Fruit fly (Drosophila melanogaster): ENCODE data around the gene CG10561.
A peak's percentile ranks its signal among the peaks of the same experiment; 100 is the strongest.

The CG10561 gene

DNA sequence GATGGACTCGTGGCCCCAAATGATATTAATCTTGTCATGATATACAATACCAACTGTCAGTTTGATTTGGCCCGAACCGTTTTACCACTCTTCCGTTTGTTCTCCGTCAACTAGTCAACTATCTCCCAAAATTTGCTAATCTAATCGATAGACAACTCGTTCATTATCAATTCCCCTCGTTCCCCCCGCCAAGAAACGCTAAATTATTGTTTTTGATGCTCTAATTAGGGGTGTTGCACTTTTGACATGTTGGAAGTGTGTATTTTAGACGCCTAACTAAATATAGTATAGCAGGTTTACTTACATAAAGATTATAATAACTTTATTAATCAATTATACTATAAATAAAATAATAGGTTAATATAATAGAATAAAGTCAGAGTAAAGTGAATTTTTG lies 49.8 kb downstream of the CG10561 start (continued):
- TF ChIP-seq abd-A (tag; optimal IDR thresholded peaks at IDR 0.05) (no peak), Gsc (GFP tag; IDR thresholded peaks at IDR 0.05) (no peak), CG4730 (GFP tag; IDR thresholded peaks at IDR 0.05) (no peak), CG30403 (GFP tag; optimal IDR thresholded peaks at IDR 0.05) (no peak), CG14050 (GFP tag; IDR thresholded peaks at IDR 0.05) (no peak), Sox102F (GFP tag; optimal IDR thresholded peaks at IDR 0.05) (no peak), CG2712 (tag; optimal IDR thresholded peaks at IDR 0.05) (peak; percentile 4), CG34376 (GFP tag; optimal IDR thresholded peaks at IDR 0.05) (no peak), CG7987 (GFP tag; optimal IDR thresholded peaks at IDR 0.05) (no peak), ara (GFP tag; IDR thresholded peaks at IDR 0.05) (no peak), pfk (GFP tag; optimal IDR thresholded peaks at IDR 0.05) (no peak), ken (GFP tag; IDR thresholded peaks at IDR 0.05) (no peak), cas (GFP tag; IDR thresholded peaks at IDR 0.05) (no peak), crol (GFP tag; IDR thresholded peaks at IDR 0.05) (peak; percentile 45), chm (GFP tag; IDR thresholded peaks at IDR 0.05) (no peak), Chrac-16 (GFP tag; optimal IDR thresholded peaks at IDR 0.05) (no peak), ac (GFP tag; optimal IDR thresholded peaks at IDR 0.05) (no peak), CG2678 (tag; optimal IDR thresholded peaks at IDR 0.05) (peak; percentile 36), CG4282 (GFP tag; optimal IDR thresholded peaks at IDR 0.05) (no peak), CG9797 (GFP tag; optimal IDR thresholded peaks at IDR 0.05) (no peak), GATAe (GFP tag; conservative IDR thresholded peaks at IDR 0.05) (peak; percentile 84), CTCF (GFP tag; optimal IDR thresholded peaks at IDR 0.05) (no peak), Spps (tag; optimal IDR thresholded peaks at IDR 0.05) (peak; percentile 29), D19A (tag; optimal IDR thresholded peaks at IDR 0.05) (peak; percentile 96), dati (GFP tag; IDR thresholded peaks at IDR 0.05) (no peak), CG11398 (GFP tag; optimal IDR thresholded peaks at IDR 0.05) (no peak), CG11093 (GFP tag; IDR thresholded peaks at IDR 0.05) (no peak), Sox100B (GFP tag; optimal IDR thresholded peaks at IDR 0.05) (peak; percentile 42), Six4 (GFP tag; optimal IDR thresholded peaks at IDR 0.05) (no peak), HLH3B (GFP tag; IDR thresholded peaks at IDR 0.05) (no peak), al (GFP tag; IDR thresholded peaks at IDR 0.05) (no peak), CG8388 (GFP tag; optimal IDR thresholded peaks at IDR 0.05) (peak; percentile 30), da (GFP tag; optimal IDR thresholded peaks at IDR 0.05) (no peak), CG15514 (GFP tag; optimal IDR thresholded peaks at IDR 0.05) (no peak), CG31224 (GFP tag; IDR thresholded peaks at IDR 0.05) (no peak), CG31441 (GFP tag; IDR thresholded peaks at IDR 0.05) (0 out of 2 replicates have a peak, but pooled peaks have one; percentile 19), fd96Cb (tag; optimal IDR thresholded peaks at IDR 0.05) (peak; percentile 22), aop (GFP tag; IDR thresholded peaks at IDR 0.05) (no peak), CG16779 (GFP tag; IDR thresholded peaks at IDR 0.05) (no peak), Pdp1 (GFP tag; optimal IDR thresholded peaks at IDR 0.05) (no peak)

DNA sequence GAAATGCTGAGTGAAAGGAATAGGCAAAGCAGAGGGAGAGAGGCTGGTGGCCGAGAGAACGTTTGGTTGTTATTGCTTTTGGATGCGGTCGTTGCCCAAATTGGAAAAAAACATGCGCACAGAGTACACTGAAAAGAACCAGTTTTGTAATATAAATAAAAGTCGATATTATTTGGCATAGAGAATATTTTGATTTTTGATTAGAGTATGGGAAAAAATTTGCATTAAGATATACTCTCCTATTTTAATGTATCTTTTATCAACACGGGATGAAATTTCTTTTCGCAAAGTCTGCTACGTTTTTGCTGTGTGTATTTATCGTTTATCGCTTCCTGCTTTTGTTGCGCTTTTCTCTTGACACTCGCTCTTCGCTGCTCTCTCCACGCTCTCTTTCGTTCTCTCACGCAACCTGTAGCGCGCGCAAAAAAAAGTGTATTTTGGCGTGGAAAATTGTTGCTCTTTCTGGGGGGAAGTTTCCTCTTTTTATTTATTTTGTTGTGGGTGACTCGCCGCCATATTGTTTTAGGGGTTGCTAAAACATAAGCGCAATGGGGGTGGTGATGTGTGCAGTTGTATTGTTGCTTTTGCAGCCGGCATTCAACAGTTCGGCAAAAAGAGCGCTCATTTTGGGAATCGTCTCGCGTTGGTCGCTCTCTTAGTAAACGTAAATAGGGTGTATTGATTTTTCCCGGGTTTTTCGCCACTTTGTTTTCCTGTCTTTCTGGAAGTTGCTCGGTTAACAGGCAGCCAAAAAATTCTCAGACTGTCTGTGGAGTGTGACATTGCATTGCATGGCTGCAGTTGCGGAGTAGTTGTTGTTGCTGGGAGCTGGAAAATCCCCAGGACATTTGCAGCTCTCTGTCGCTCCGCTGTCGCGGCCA lies 51.0 kb downstream of the CG10561 start:
- TF ChIP-seq repo (GFP tag; optimal IDR thresholded peaks at IDR 0.05), result peak; percentile 93
- TF ChIP-seq GATAe (GFP tag; conservative IDR thresholded peaks at IDR 0.05), result peak; percentile 90
- TF ChIP-seq chif (GFP tag; optimal IDR thresholded peaks at IDR 0.05), result peak; percentile 93 to 98
- peak; percentile 97 for TF ChIP-seq Hsf (GFP tag; optimal IDR thresholded peaks at IDR 0.05)
- TF ChIP-seq Dll (GFP tag; IDR thresholded peaks at IDR 0.05; ENCODE audit: partially characterized antibody), result peak; percentile 17; the same call in 1 of the 4 replicates
- peak; percentile 94 for TF ChIP-seq Mrtf (GFP tag; IDR thresholded peaks at IDR 0.05)
- TF ChIP-seq CG17612 (GFP tag; IDR thresholded peaks at IDR 0.05), result peak; percentile 93
- peak; percentile 97 for TF ChIP-seq CG12391 (tag; optimal IDR thresholded peaks at IDR 0.05)
- TF ChIP-seq D (optimal IDR thresholded peaks at IDR 0.05), result no peak
- peak; percentile 97 for TF ChIP-seq D (GFP tag; optimal IDR thresholded peaks at IDR 0.05)
- TF ChIP-seq cato (GFP tag; optimal IDR thresholded peaks at IDR 0.05; ENCODE audit: borderline replicate concordance), result peak; percentile 88
- peak; percentile 96 for TF ChIP-seq gsb (GFP tag; IDR thresholded peaks at IDR 0.05)
- no peak for TF ChIP-seq mld (GFP tag; IDR thresholded peaks at IDR 0.05; ENCODE audit: partially characterized antibody)
- no peak for TF ChIP-seq CG6791 (GFP tag; IDR thresholded peaks at IDR 0.05; ENCODE audit: partially characterized antibody)

Data from whole organism, embryonic.